Worm (Caenorhabditis elegans) whole organism, L1 larva: ENCODE data around the gene smc-5.
A peak's percentile ranks its signal among the peaks of the same experiment; 100 is the strongest.

ENCODE experiments used
- C16A3.4 ChIP-seq: fragments of 150-350 bp; optimal IDR thresholded peaks from 2 replicates; lab custom pipeline; 2014; ENCODE audit warnings: missing biosample characterization, missing genetic modification characterization
- aha-1 ChIP-seq: fragments of 150-350 bp; optimal IDR thresholded peaks from 2 replicates; lab custom pipeline; 2014; ENCODE audit warnings: missing biosample characterization, missing genetic modification characterization
- blmp-1 ChIP-seq: fragments of 150-350 bp; optimal IDR thresholded peaks from 2 replicates; lab custom pipeline; 2014; ENCODE audit warnings: missing biosample characterization, missing genetic modification characterization
- ceh-63 ChIP-seq: fragments of 200-800 bp; sonication (Bioruptor generic); optimal IDR thresholded peaks from 2 replicates; lab custom pipeline; 2018; ENCODE audit warnings: mild to moderate bottlenecking, missing genetic modification characterization, missing compliant biosample characterization
- ceh-82 ChIP-seq, 3 experiments: fragments of 150-350 bp in 1 of 3; sonication (generic microtip) in 2 of 3; optimal IDR thresholded peaks; 2 replicates each; lab custom pipeline; 2014 to 2017; ENCODE audit warnings: missing biosample characterization in 3 of 3, missing genetic modification characterization in 3 of 3
- dpl-1 ChIP-seq, 3 experiments: fragments of 150-350 bp in 2 of 3; sonication (generic microtip) in 1 of 3; optimal IDR thresholded peaks; 2 replicates each; lab custom pipeline; 2014 to 2017; ENCODE audit warnings: missing biosample characterization in 3 of 3, missing genetic modification characterization in 3 of 3, missing genetic modification reagents in 3 of 3
- dsc-1 ChIP-seq: sonication (generic microtip); optimal IDR thresholded peaks from 2 replicates; lab custom pipeline; 2016; ENCODE audit warnings: mild to moderate bottlenecking, missing genetic modification characterization, missing compliant biosample characterization
- efl-1 ChIP-seq, 4 experiments: fragments of 150-350 bp; optimal IDR thresholded peaks in 3 of 4; peaks in 1 of 4; 1 replicate in 1 of 4; 2 replicates in 3 of 4; lab custom pipeline; 2014; ENCODE audit warnings: missing biosample characterization in 2 of 4, missing genetic modification characterization in 2 of 4, missing genetic modification reagents in 2 of 4
- efl-3 ChIP-seq: fragments of 200-800 bp; sonication (Bioruptor generic); optimal IDR thresholded peaks from 2 replicates; lab custom pipeline; 2018; ENCODE audit warnings: mild to moderate bottlenecking, missing genetic modification characterization, missing compliant biosample characterization
- egl-13 ChIP-seq: sonication (generic microtip); optimal IDR thresholded peaks from 2 replicates; lab custom pipeline; 2016; ENCODE audit warnings: missing genotype, missing genetic modification reagents, missing genetic modification characterization, missing compliant biosample characterization
- egl-27 ChIP-seq, 2 experiments: fragments of 150-350 bp in 1 of 2; sonication (generic microtip); optimal IDR thresholded peaks; 3 replicates each; lab custom pipeline; 2017 to 2018; ENCODE audit warnings: missing biosample characterization in 2 of 2, missing genetic modification characterization in 2 of 2, missing genetic modification reagents in 2 of 2
- elt-2 ChIP-seq: sonication (generic microtip); optimal IDR thresholded peaks from 2 replicates; lab custom pipeline; 2016; ENCODE audit warnings: missing genetic modification characterization, mild to moderate bottlenecking, inconsistent platforms, missing compliant biosample characterization, missing genetic modification reagents
- fkh-8 ChIP-seq: sonication (generic microtip); optimal IDR thresholded peaks from 2 replicates; lab custom pipeline; 2016; ENCODE audit warnings: mild to moderate bottlenecking, missing genetic modification characterization, missing compliant biosample characterization
- fos-1 ChIP-seq: fragments of 150-350 bp; optimal IDR thresholded peaks from 2 replicates; lab custom pipeline; 2014; ENCODE audit warnings: missing biosample characterization, missing genetic modification characterization
- hlh-17 ChIP-seq: fragments of 200-800 bp; sonication (Bioruptor generic); optimal IDR thresholded peaks from 2 replicates; lab custom pipeline; 2018; ENCODE audit warnings: missing genetic modification characterization, mild to moderate bottlenecking, missing compliant biosample characterization, moderate library complexity, borderline replicate concordance
- hlh-4 ChIP-seq: sonication (generic microtip); optimal IDR thresholded peaks from 2 replicates; lab custom pipeline; 2016; ENCODE audit warnings: mild to moderate bottlenecking, missing genetic modification characterization, missing compliant biosample characterization
- hpl-2 ChIP-seq: fragments of 150-350 bp; optimal IDR thresholded peaks from 2 replicates; lab custom pipeline; 2014; ENCODE audit warnings: missing biosample characterization, missing genetic modification reagents, missing genetic modification characterization
- irx-1 ChIP-seq: sonication (generic microtip); optimal IDR thresholded peaks from 2 replicates; lab custom pipeline; 2016; ENCODE audit warnings: missing genetic modification characterization, missing compliant biosample characterization
- lin-13 ChIP-seq: fragments of 150-350 bp; optimal IDR thresholded peaks from 2 replicates; lab custom pipeline; 2014; ENCODE audit warnings: missing biosample characterization, missing genetic modification reagents, missing genetic modification characterization
- lin-14 ChIP-seq: fragments of 200-800 bp; sonication (Bioruptor generic); optimal IDR thresholded peaks from 2 replicates; lab custom pipeline; 2018; ENCODE audit warnings: mild to moderate bottlenecking, missing genetic modification characterization, moderate library complexity, missing compliant biosample characterization
- lin-15B ChIP-seq: fragments of 150-350 bp; sonication (generic microtip); optimal IDR thresholded peaks from 3 replicates; lab custom pipeline; 2014; ENCODE audit warnings: missing biosample characterization, missing genetic modification characterization
- lin-35 ChIP-seq, 2 experiments: fragments of 150-350 bp; optimal IDR thresholded peaks; 2 replicates each; lab custom pipeline; 2014; ENCODE audit warnings: missing biosample characterization in 2 of 2, missing genetic modification characterization in 2 of 2, missing genetic modification reagents in 2 of 2
- mab-9 ChIP-seq: fragments of 200-800 bp; sonication (Bioruptor generic); IDR thresholded peaks from 2 replicates; pipeline ENCODE4 v1.3.6; 2022; ENCODE audit warnings: missing genetic modification reagents, missing genetic modification characterization, missing compliant biosample characterization
- nhr-11 ChIP-seq: fragments of 150-350 bp; optimal IDR thresholded peaks from 2 replicates; lab custom pipeline; 2014; ENCODE audit warnings: missing biosample characterization, missing genetic modification characterization
- nhr-20 ChIP-seq: sonication (generic microtip); optimal IDR thresholded peaks from 2 replicates; lab custom pipeline; 2016; ENCODE audit warnings: mild to moderate bottlenecking, missing genetic modification characterization, missing compliant biosample characterization
- nhr-77 ChIP-seq: fragments of 150-350 bp; optimal IDR thresholded peaks from 2 replicates; lab custom pipeline; 2014; ENCODE audit warnings: missing biosample characterization, missing genetic modification characterization
- nhr-85 ChIP-seq: sonication (generic microtip); peaks from one replicate; lab custom pipeline; 2016; ENCODE audit warnings: missing genetic modification characterization, inconsistent platforms, missing compliant biosample characterization
- nhr-90 ChIP-seq: sonication (generic microtip); optimal IDR thresholded peaks from 2 replicates; lab custom pipeline; 2016; ENCODE audit warnings: mild to moderate bottlenecking, missing genetic modification characterization, missing compliant biosample characterization; ENCODE audit not compliant: poor library complexity
- pag-3 ChIP-seq: sonication (generic microtip); optimal IDR thresholded peaks from 2 replicates; lab custom pipeline; 2017; ENCODE audit warnings: missing genetic modification characterization, mild to moderate bottlenecking, missing compliant biosample characterization, antibody characterized with exemption, borderline replicate concordance; ENCODE audit not compliant: insufficient read depth
- pax-3 ChIP-seq: fragments of 200-800 bp; sonication (Bioruptor generic); optimal IDR thresholded peaks from 2 replicates; lab custom pipeline; 2018; ENCODE audit warnings: mild to moderate bottlenecking, missing genetic modification characterization, moderate library complexity, missing compliant biosample characterization
- rnt-1 ChIP-seq: sonication (generic microtip); optimal IDR thresholded peaks from 2 replicates; lab custom pipeline; 2016; ENCODE audit warnings: mild to moderate bottlenecking, missing genetic modification characterization, moderate library complexity, missing compliant biosample characterization
- skn-1 ChIP-seq: fragments of 150-350 bp; optimal IDR thresholded peaks from 2 replicates; lab custom pipeline; 2014; ENCODE audit warnings: missing biosample characterization, missing genetic modification characterization
- sup-37 ChIP-seq: fragments of 200-800 bp; sonication (Bioruptor generic); optimal IDR thresholded peaks from 2 replicates; lab custom pipeline; 2018; ENCODE audit warnings: mild to moderate bottlenecking, missing genetic modification characterization, missing compliant biosample characterization
- swsn-7 ChIP-seq: sonication (generic microtip); optimal IDR thresholded peaks from 2 replicates; lab custom pipeline; 2016; ENCODE audit warnings: missing genetic modification characterization, missing compliant biosample characterization
- tlp-1 ChIP-seq: fragments of 150-350 bp; optimal IDR thresholded peaks from 2 replicates; lab custom pipeline; 2014; ENCODE audit warnings: missing biosample characterization, missing genetic modification characterization
- unc-30 ChIP-seq: sonication (generic microtip); optimal IDR thresholded peaks from 2 replicates; lab custom pipeline; 2017; ENCODE audit warnings: missing biosample characterization, missing genetic modification characterization
- unc-62 ChIP-seq: fragments of 150-350 bp; optimal IDR thresholded peaks from 2 replicates; lab custom pipeline; 2014; ENCODE audit warnings: missing biosample characterization, missing genetic modification reagents, missing genetic modification characterization
- vab-15 ChIP-seq: sonication (generic microtip); optimal IDR thresholded peaks from 2 replicates; lab custom pipeline; 2017; ENCODE audit warnings: missing genotype, mild to moderate bottlenecking, missing genetic modification characterization, missing compliant biosample characterization
- zag-1 ChIP-seq: fragments of 150-350 bp; optimal IDR thresholded peaks from 2 replicates; lab custom pipeline; 2014; ENCODE audit warnings: missing biosample characterization, missing genetic modification characterization
- ztf-11 ChIP-seq, 2 experiments: sonication (generic microtip); optimal IDR thresholded peaks; 2 replicates each; lab custom pipeline; 2016 to 2017; ENCODE audit warnings: missing genetic modification characterization in 2 of 2, missing biosample characterization in 1 of 2, missing compliant biosample characterization in 1 of 2
- ztf-4 ChIP-seq: fragments of 150-350 bp; optimal IDR thresholded peaks from 2 replicates; lab custom pipeline; 2014; ENCODE audit warnings: missing biosample characterization, missing genetic modification characterization

The smc-5 gene

ce11 chrII:5099649-5100048, 37.7 kb downstream of the smc-5 start, which contains the start of gene C04G6.6 (continued):
- TF ChIP-seq efl-3 (GFP tag; lab: Kevin White, UChicago) = no peak
- TF ChIP-seq skn-1 (tag; lab: Kevin White, UChicago) = no peak

DNA sequence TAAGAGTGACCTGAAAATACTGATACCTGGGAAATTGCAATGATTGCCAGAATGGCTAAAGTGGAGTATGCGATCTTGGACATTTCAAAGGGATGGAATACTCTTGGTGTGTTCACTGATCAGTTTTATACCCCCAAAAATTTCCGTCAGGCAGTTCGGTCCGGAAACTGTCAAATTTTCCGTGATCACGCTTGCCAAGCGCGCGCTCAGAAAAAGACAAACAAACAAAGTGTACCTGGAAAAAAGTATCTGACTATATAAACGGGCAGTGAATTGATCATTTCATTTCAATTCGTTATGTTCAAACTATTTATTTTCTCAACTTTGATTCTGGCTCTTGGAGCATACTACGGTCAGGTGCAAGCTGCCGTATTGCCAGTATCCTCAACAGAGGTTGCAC, 39.8 kb downstream of the smc-5 start, which contains the start of the genes idpb-3 and idpb-1:
Gene idpb-3 (minus strand): TSS at position 101 of the 400 bp plus-strand sequence.
Gene idpb-1 (plus strand): TSS at position 284 of the 400 bp plus-strand sequence.
- no peak for TF ChIP-seq egl-27 (tag; optimal IDR thresholded peaks at IDR 0.05; lab: Kevin White, UChicago)
- no peak for TF ChIP-seq swsn-7 (tag; lab: Kevin White, UChicago)
- no peak for TF ChIP-seq efl-3 (GFP tag; lab: Kevin White, UChicago)
- no peak for TF ChIP-seq fos-1 (tag; lab: Kevin White, UChicago)
- no peak for TF ChIP-seq egl-13 (tag; lab: Kevin White, UChicago)
- TF ChIP-seq irx-1 (tag; lab: Kevin White, UChicago) = no peak
- no peak for TF ChIP-seq efl-1 (optimal IDR thresholded peaks at IDR 0.05; lab: Kevin White, UChicago)
- peak in 1 of 2 experiments; percentile 53 for TF ChIP-seq efl-1 (GFP tag; optimal IDR thresholded peaks at IDR 0.05 in 1 of 2; lab: Kevin White, UChicago)

- TF ChIP-seq zag-1 (no peak), nhr-11 (tag; lab: Kevin White, UChicago) (no peak), lin-14 (peak; percentile 62), ztf-4 (tag; lab: Kevin White, UChicago) (no peak), fkh-8 (tag; lab: Kevin White, UChicago) (no peak), hpl-2 (GFP tag; lab: Kevin White, UChicago) (no peak), dpl-1 (GFP tag; optimal IDR thresholded peaks at IDR 0.05; lab: Kevin White, UChicago) (peak in 1 of 3 experiments; percentile 6), vab-15 (tag; lab: Kevin White, UChicago) (no peak), rnt-1 (tag; lab: Kevin White, UChicago) (no peak), blmp-1 (tag; lab: Kevin White, UChicago) (peak; percentile 48), lin-15B (no peak), tlp-1 (no peak), fos-1 (tag; lab: Kevin White, UChicago) (no peak), nhr-85 (tag; lab: Kevin White, UChicago) (peak; percentile 81), pag-3 (tag; lab: Kevin White, UChicago) (no peak), nhr-90 (tag; lab: Kevin White, UChicago) (no peak), unc-30 (tag; lab: Kevin White, UChicago) (no peak)
These were observed 41.3 kb downstream of the smc-5 start for ce11 chrII:5103189-5103588.

ce11 chrII:5103784-5104457, 42.0 kb downstream of the smc-5 start, which contains the start of the genes C04G6.11 and mpk-2:
TSS of gene C04G6.11 (minus strand) at chrII:5103834.
TSS of gene mpk-2 (plus strand) at chrII:5104118.
- TF ChIP-seq lin-13 (GFP tag; lab: Kevin White, UChicago) = no peak
- peak in 1 of 2 experiments; percentile 9 for TF ChIP-seq lin-35 (GFP tag; optimal IDR thresholded peaks at IDR 0.05; lab: Kevin White, UChicago)
- TF ChIP-seq elt-2 (tag; lab: Kevin White, UChicago) = peak; percentile 95
- peak; percentile 12 for TF ChIP-seq blmp-1 (tag; lab: Kevin White, UChicago)

DNA sequence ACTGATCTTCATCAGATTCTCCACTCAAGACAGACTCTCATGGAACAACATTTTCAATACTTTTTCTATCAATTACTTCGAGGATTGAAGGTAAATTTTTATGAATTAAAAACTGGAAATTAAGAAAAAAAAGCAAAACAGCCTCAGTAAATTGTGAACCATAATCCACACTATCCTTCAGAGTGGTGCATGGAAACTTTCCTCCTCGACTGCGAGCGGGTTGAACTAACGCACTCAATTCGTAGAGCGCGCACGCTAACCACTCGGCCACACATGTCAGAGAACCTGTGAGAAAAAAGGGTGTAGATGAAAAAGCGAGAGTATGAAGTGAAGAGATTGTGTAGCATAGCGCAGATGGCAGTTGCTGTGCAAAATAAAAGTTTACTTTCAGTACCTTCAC, 43.1 kb downstream of the smc-5 start:
- no peak for TF ChIP-seq hlh-17 (GFP tag; lab: Kevin White, UChicago)
- TF ChIP-seq hlh-4 (tag; lab: Kevin White, UChicago) = no peak
- TF ChIP-seq mab-9 (GFP tag; lab: Robert Waterston, UW) = 0 out of 2 replicates have a peak, but pooled peaks have one; percentile 38
- TF ChIP-seq unc-62 (GFP tag; lab: Kevin White, UChicago) = no peak
- TF ChIP-seq blmp-1 (tag; lab: Kevin White, UChicago) = peak; percentile 29
- TF ChIP-seq ceh-82 (tag; optimal IDR thresholded peaks at IDR 0.05; lab: Kevin White, UChicago) = peak; percentile 43 to 78 (median 52)
- peak in 2 of 3 experiments; percentile 57 to 68 for TF ChIP-seq dpl-1 (GFP tag; optimal IDR thresholded peaks at IDR 0.05; lab: Kevin White, UChicago)
- peak in 1 of 2 experiments; percentile 32 for TF ChIP-seq ztf-11 (tag; optimal IDR thresholded peaks at IDR 0.05; lab: Kevin White, UChicago)
- no peak for TF ChIP-seq aha-1 (tag; lab: Kevin White, UChicago)
- TF ChIP-seq ceh-63 (GFP tag; lab: Kevin White, UChicago) = no peak
- TF ChIP-seq C16A3.4 (tag; lab: Kevin White, UChicago) = peak; percentile 86
- peak; percentile 68 for TF ChIP-seq nhr-77 (tag; lab: Kevin White, UChicago)
- no peak for TF ChIP-seq ztf-4 (tag; lab: Kevin White, UChicago)
- TF ChIP-seq dsc-1 = peak; percentile 75
- peak; percentile 32 for TF ChIP-seq pax-3 (tag; lab: Kevin White, UChicago)
- TF ChIP-seq nhr-20 (tag; lab: Kevin White, UChicago) = peak; percentile 72
- no peak for TF ChIP-seq hpl-2 (GFP tag; lab: Kevin White, UChicago)
- no peak for TF ChIP-seq sup-37
- no peak for TF ChIP-seq unc-30 (tag; lab: Kevin White, UChicago)
